Fruit fly (Drosophila melanogaster) whole organism, embryonic: ENCODE results near the gene Gad1.

Experiments used
- ATbp ChIP-seq: fragments of 200-800 bp; sonication (Bioruptor generic); optimal IDR thresholded peaks from 2 replicates; lab custom pipeline; 2017; ENCODE audit warnings: missing biosample characterization, mild to moderate bottlenecking, missing genetic modification characterization, missing genetic modification reagents
- CG10209 ChIP-seq: fragments of 200-800 bp; sonication (Bioruptor generic); optimal IDR thresholded peaks from 3 replicates; lab custom pipeline; 2017; ENCODE audit warnings: missing biosample characterization, mild to moderate bottlenecking, missing genetic modification characterization, missing genetic modification reagents
- CG10366 ChIP-seq: fragments of 200-800 bp; sonication (Bioruptor generic); IDR thresholded peaks from 2 replicates; pipeline ENCODE4 v1.3.6; 2022; ENCODE audit warnings: missing biosample characterization, missing genetic modification characterization
- CG11456 ChIP-seq: fragments of 200-800 bp; sonication (Bioruptor generic); IDR thresholded peaks from 3 replicates; pipeline ENCODE4 v1.3.6; 2022; ENCODE audit warnings: missing biosample characterization, missing genetic modification characterization
- CG11723 ChIP-seq: fragments of 200-800 bp; sonication (Bioruptor generic); optimal IDR thresholded peaks from 2 replicates; lab custom pipeline; 2017; ENCODE audit warnings: missing biosample characterization, mild to moderate bottlenecking, missing genetic modification characterization
- CG12071 ChIP-seq: fragments of 200-800 bp; sonication (Bioruptor generic); optimal IDR thresholded peaks from 3 replicates; lab custom pipeline; 2018; ENCODE audit warnings: missing biosample characterization, mild to moderate bottlenecking, missing genetic modification characterization
- CG13775 ChIP-seq: fragments of 200-800 bp; sonication (Bioruptor generic); optimal IDR thresholded peaks from 3 replicates; lab custom pipeline; 2017; ENCODE audit warnings: missing biosample characterization, mild to moderate bottlenecking, missing genetic modification characterization
- CG14014 ChIP-seq: fragments of 200-800 bp; sonication (Bioruptor generic); IDR thresholded peaks from 2 replicates; pipeline ENCODE4 v1.3.6; 2022; ENCODE audit warnings: missing biosample characterization, missing genetic modification characterization
- CG15073 ChIP-seq: fragments of 200-800 bp; sonication (Bioruptor generic); optimal IDR thresholded peaks from 2 replicates; lab custom pipeline; 2016; ENCODE audit warnings: missing biosample characterization, missing genetic modification characterization
- CG15514 ChIP-seq: fragments of 200-800 bp; sonication (Bioruptor generic); optimal IDR thresholded peaks from 3 replicates; lab custom pipeline; 2017; ENCODE audit warnings: missing biosample characterization, missing genetic modification characterization, mild to moderate bottlenecking, moderate library complexity, missing genetic modification reagents
- CG17829 ChIP-seq: fragments of 200-800 bp; optimal IDR thresholded peaks from 2 replicates; lab custom pipeline; 2019; ENCODE audit warnings: missing biosample characterization, mild to moderate bottlenecking, missing genetic modification characterization, moderate library complexity
- CG18262 ChIP-seq: fragments of 200-800 bp; optimal IDR thresholded peaks from 3 replicates; lab custom pipeline; 2019; ENCODE audit warnings: missing biosample characterization, mild to moderate bottlenecking, missing genetic modification characterization, moderate library complexity
- CG1832 ChIP-seq: fragments of 200-800 bp; sonication (Bioruptor generic); optimal IDR thresholded peaks from 2 replicates; lab custom pipeline; 2017; ENCODE audit warnings: missing biosample characterization, mild to moderate bottlenecking, missing genetic modification characterization, inconsistent platforms
- CG18619 ChIP-seq: fragments of 200-800 bp; sonication (Bioruptor generic); optimal IDR thresholded peaks from 3 replicates; lab custom pipeline; 2017; ENCODE audit warnings: missing biosample characterization, mild to moderate bottlenecking, missing genetic modification characterization
- CG31365 ChIP-seq: fragments of 200-800 bp; sonication (Bioruptor generic); optimal IDR thresholded peaks from 2 replicates; lab custom pipeline; 2018; ENCODE audit warnings: missing biosample characterization, mild to moderate bottlenecking, missing genetic modification characterization
- CG7357 ChIP-seq: fragments of 200-800 bp; sonication (Bioruptor generic); IDR thresholded peaks from 3 replicates; pipeline ENCODE4 v1.3.6; 2022; ENCODE audit warnings: missing biosample characterization, missing genetic modification characterization
- CG7556 ChIP-seq: fragments of 200-800 bp; sonication (Bioruptor generic); optimal IDR thresholded peaks from 2 replicates; lab custom pipeline; 2017; ENCODE audit warnings: missing biosample characterization, mild to moderate bottlenecking, missing genetic modification characterization
- CG7839 ChIP-seq: fragments of 200-800 bp; sonication (Bioruptor generic); optimal IDR thresholded peaks from 3 replicates; lab custom pipeline; 2018; ENCODE audit warnings: missing biosample characterization, mild to moderate bottlenecking, missing genetic modification characterization, moderate library complexity
- CG7928 ChIP-seq: fragments of 200-800 bp; sonication (Bioruptor generic); optimal IDR thresholded peaks from 2 replicates; lab custom pipeline; 2017; ENCODE audit warnings: missing biosample characterization, mild to moderate bottlenecking, missing genetic modification characterization
- CG9437 ChIP-seq: fragments of 200-800 bp; sonication (Bioruptor generic); optimal IDR thresholded peaks from 2 replicates; lab custom pipeline; 2018; ENCODE audit warnings: missing biosample characterization, mild to moderate bottlenecking, missing genetic modification characterization
- CG9817 ChIP-seq: fragments of 200-800 bp; sonication (Bioruptor generic); optimal IDR thresholded peaks from 2 replicates; lab custom pipeline; 2018; ENCODE audit warnings: missing biosample characterization, mild to moderate bottlenecking, missing genetic modification characterization, moderate library complexity
- Dip3 ChIP-seq: fragments of 200-800 bp; sonication (Bioruptor generic); optimal IDR thresholded peaks from 3 replicates; lab custom pipeline; 2016; ENCODE audit warnings: missing biosample characterization, missing genetic modification characterization
- E2f2 ChIP-seq: fragments of 200-800 bp; sonication (Bioruptor generic); IDR thresholded peaks from 2 replicates; pipeline ENCODE4 v1.3.6; 2022; ENCODE audit warnings: missing biosample characterization, missing genetic modification characterization
- Elba2 ChIP-seq: fragments of 200-800 bp; sonication (Bioruptor generic); optimal IDR thresholded peaks from 3 replicates; lab custom pipeline; 2016; ENCODE audit warnings: missing biosample characterization, missing genetic modification characterization
- Fer2 ChIP-seq: fragments of 200-800 bp; sonication (Bioruptor generic); optimal IDR thresholded peaks from 2 replicates; lab custom pipeline; 2018; ENCODE audit warnings: missing biosample characterization, mild to moderate bottlenecking, missing genetic modification characterization, moderate library complexity
- Hmx ChIP-seq: fragments of 200-800 bp; sonication (Bioruptor generic); optimal IDR thresholded peaks from 2 replicates; lab custom pipeline; 2016; ENCODE audit warnings: missing biosample characterization, missing genetic modification characterization
- Hr51 ChIP-seq, 2 experiments: fragments of 200-800 bp; sonication (Bioruptor generic); optimal IDR thresholded peaks; 2 replicates in 1 of 2; 3 replicates in 1 of 2; lab custom pipeline; 2016 to 2018; ENCODE audit warnings: missing biosample characterization in 2 of 2, missing genetic modification characterization in 2 of 2, mild to moderate bottlenecking in 1 of 2, moderate library complexity in 1 of 2
- Hsf ChIP-seq: fragments of 200-800 bp; sonication (Bioruptor generic); optimal IDR thresholded peaks from 3 replicates; lab custom pipeline; 2016; ENCODE audit warnings: missing biosample characterization, missing genetic modification characterization
- Kr ChIP-seq: fragments of 200-800 bp; sonication (Bioruptor generic); optimal IDR thresholded peaks from 2 replicates; lab custom pipeline; 2017; ENCODE audit warnings: missing biosample characterization, mild to moderate bottlenecking, missing genetic modification characterization
- Nf-YB ChIP-seq: fragments of 200-800 bp; sonication (Bioruptor generic); optimal IDR thresholded peaks from 3 replicates; lab custom pipeline; 2019; ENCODE audit warnings: missing biosample characterization, mild to moderate bottlenecking, missing genetic modification characterization, moderate library complexity
- aop ChIP-seq: fragments of 200-800 bp; sonication (Bioruptor generic); IDR thresholded peaks from 2 replicates; pipeline ENCODE4 v1.3.6; 2022; ENCODE audit warnings: missing biosample characterization, missing genetic modification characterization
- ase ChIP-seq: fragments of 200-800 bp; sonication (Bioruptor generic); IDR thresholded peaks from 3 replicates; pipeline ENCODE4 v1.3.6; 2022; ENCODE audit warnings: missing biosample characterization, missing genetic modification characterization
- bcd ChIP-seq: fragments of 200-800 bp; sonication (Bioruptor generic); optimal IDR thresholded peaks from 2 replicates; lab custom pipeline; 2017; ENCODE audit warnings: missing biosample characterization, mild to moderate bottlenecking, missing genetic modification characterization
- cas ChIP-seq: fragments of 200-800 bp; sonication (Bioruptor generic); IDR thresholded peaks from 2 replicates; pipeline ENCODE4 v1.3.6; 2022; ENCODE audit warnings: missing biosample characterization, missing genetic modification characterization
- chinmo ChIP-seq: fragments of 200-800 bp; sonication (Bioruptor generic); IDR thresholded peaks from 4 replicates; pipeline ENCODE4 v1.3.6; 2022; ENCODE audit warnings: missing biosample characterization, missing genetic modification characterization; ENCODE audit not compliant: partially characterized antibody
- ci ChIP-seq: fragments of 200-800 bp; sonication (Bioruptor generic); IDR thresholded peaks from 3 replicates; pipeline ENCODE4 v1.3.6; 2022; ENCODE audit warnings: missing biosample characterization, missing genetic modification characterization
- croc ChIP-seq: fragments of 200-800 bp; sonication (Bioruptor generic); conservative IDR thresholded peaks from 3 replicates; pipeline ENCODE4 v1.3.6; 2022; ENCODE audit warnings: missing biosample characterization, missing genetic modification characterization
- cwo ChIP-seq: fragments of 200-800 bp; sonication (Bioruptor generic); optimal IDR thresholded peaks from 3 replicates; lab custom pipeline; 2017; ENCODE audit warnings: missing biosample characterization, missing genetic modification characterization, mild to moderate bottlenecking, moderate library complexity, missing genetic modification reagents
- dysf ChIP-seq: fragments of 200-800 bp; sonication (Bioruptor generic); IDR thresholded peaks from 3 replicates; pipeline ENCODE4 v1.3.6; 2022; ENCODE audit warnings: missing biosample characterization, missing genetic modification characterization
- ftz-f1 ChIP-seq: fragments of 200-800 bp; sonication (Bioruptor generic); optimal IDR thresholded peaks from 2 replicates; lab custom pipeline; 2016; ENCODE audit warnings: missing biosample characterization, missing genetic modification characterization
- h ChIP-seq: fragments of >200 bp; optimal IDR thresholded peaks from 2 replicates; lab custom pipeline; 2017
- ham ChIP-seq: fragments of 200-800 bp; sonication (Bioruptor generic); IDR thresholded peaks from 2 replicates; pipeline ENCODE4 v1.3.6; 2022; ENCODE audit warnings: missing biosample characterization, missing genetic modification characterization
- kni ChIP-seq: fragments of 200-800 bp; sonication (Bioruptor generic); optimal IDR thresholded peaks from 3 replicates; lab custom pipeline; 2017; ENCODE audit warnings: mild to moderate bottlenecking, missing biosample characterization, missing genetic modification reagents, missing genetic modification characterization
- lbe ChIP-seq: fragments of 200-800 bp; sonication (Bioruptor generic); optimal IDR thresholded peaks from 2 replicates; lab custom pipeline; 2016; ENCODE audit warnings: missing biosample characterization, mild to moderate bottlenecking, missing genetic modification characterization
- mirr ChIP-seq: fragments of 200-800 bp; sonication (Bioruptor generic); optimal IDR thresholded peaks from 3 replicates; lab custom pipeline; 2018; ENCODE audit warnings: missing biosample characterization, mild to moderate bottlenecking, missing genetic modification characterization
- pum ChIP-seq: fragments of 200-800 bp; sonication (Bioruptor generic); optimal IDR thresholded peaks from 2 replicates; lab custom pipeline; 2016; ENCODE audit warnings: missing biosample characterization, missing genetic modification characterization
- schlank ChIP-seq: fragments of 200-800 bp; sonication (Bioruptor generic); optimal IDR thresholded peaks from 2 replicates; lab custom pipeline; 2018; ENCODE audit warnings: missing biosample characterization, mild to moderate bottlenecking, missing genetic modification characterization
- sens ChIP-seq: fragments of 200-800 bp; sonication (Bioruptor generic); peaks from one replicate; lab custom pipeline; 2016; ENCODE audit warnings: missing biosample characterization, missing genetic modification characterization
- tio ChIP-seq: fragments of 200-800 bp; sonication (Bioruptor generic); optimal IDR thresholded peaks from 2 replicates; lab custom pipeline; 2017; ENCODE audit warnings: missing biosample characterization, missing genetic modification characterization, inconsistent platforms
- zen ChIP-seq: fragments of 200-800 bp; sonication (Bioruptor generic); optimal IDR thresholded peaks from 3 replicates; lab custom pipeline; 2018; ENCODE audit warnings: missing biosample characterization, mild to moderate bottlenecking, missing genetic modification characterization, moderate library complexity

Gad1 gene

DNA sequence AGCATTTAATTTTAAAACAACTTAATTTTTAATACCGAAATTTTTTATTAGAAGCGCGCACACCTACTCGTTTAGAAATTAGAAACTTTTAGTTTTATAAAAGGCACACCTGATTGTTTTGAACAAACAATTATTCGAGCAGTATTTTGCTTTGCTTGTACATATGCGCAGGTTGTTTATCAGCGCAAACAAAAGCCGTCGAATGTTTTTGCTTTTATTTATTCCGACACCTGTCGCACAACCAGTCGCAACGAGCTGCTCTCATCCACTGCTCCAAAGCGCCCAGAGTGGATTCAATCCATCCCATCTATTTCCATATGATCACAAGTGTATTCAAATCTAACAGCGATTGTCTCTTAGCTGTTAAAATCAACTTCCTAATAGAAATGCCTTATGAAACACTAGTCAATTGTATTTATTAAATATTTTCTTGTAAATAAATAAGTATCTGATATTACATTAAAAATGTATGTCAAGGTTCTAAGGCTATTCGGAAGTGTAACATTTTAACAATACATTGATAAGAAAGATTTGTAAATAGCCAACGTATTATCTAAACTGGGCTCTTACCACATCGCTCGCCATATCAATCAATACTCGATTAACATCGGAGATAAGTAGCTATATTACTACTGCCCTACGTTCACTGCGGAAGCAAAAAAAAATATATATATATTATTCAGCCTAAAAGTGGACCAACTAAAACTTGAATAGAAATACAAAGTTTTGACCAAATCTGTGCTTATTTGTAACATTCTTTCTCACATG, 62.6 kb downstream of the Gad1 start, which contains the start of gene CG11594 (continued):
- TF ChIP-seq ATbp (GFP tag; lab: Kevin White, UChicago) (peak; percentile 41), zen (tag; lab: Kevin White, UChicago) (no peak), Fer2 (peak; percentile 9), CG15514 (GFP tag; lab: Kevin White, UChicago) (peak; percentile 65), ci (GFP tag; lab: Robert Waterston, UW) (peak; percentile 9; the same call in 1 of the 3 replicates), chinmo (GFP tag; lab: Robert Waterston, UW) (0 out of 4 replicates have a peak, but pooled peaks have one; percentile 57), ftz-f1 (GFP tag; lab: Kevin White, UChicago) (no peak), croc (GFP tag; lab: Robert Waterston, UW) (no peak), CG18619 (GFP tag; lab: Kevin White, UChicago) (peak; percentile 37), ham (GFP tag; lab: Robert Waterston, UW) (no peak), CG31365 (tag; lab: Kevin White, UChicago) (no peak), Hr51 (GFP tag; optimal IDR thresholded peaks at IDR 0.05; lab: Kevin White, UChicago) (no peak), CG1832 (GFP tag; lab: Kevin White, UChicago) (no peak), cas (GFP tag; lab: Robert Waterston, UW) (no peak), CG13775 (GFP tag; lab: Kevin White, UChicago) (no peak), lbe (GFP tag; lab: Kevin White, UChicago) (no peak), cwo (peak; percentile 3), Kr (no peak), Hsf (GFP tag; lab: Kevin White, UChicago) (peak; percentile 2), CG7556 (GFP tag; lab: Kevin White, UChicago) (peak; percentile 12), schlank (peak; percentile 44), CG11456 (GFP tag; lab: Robert Waterston, UW) (no peak), CG10209 (GFP tag; lab: Kevin White, UChicago) (peak; percentile 42), aop (GFP tag; lab: Robert Waterston, UW) (no peak), ase (GFP tag; lab: Robert Waterston, UW) (no peak), sens (GFP tag; lab: Kevin White, UChicago) (peak; percentile 62), CG10366 (GFP tag; lab: Robert Waterston, UW) (peak; percentile 15; the same call in 1 of the 2 replicates), CG14014 (GFP tag; lab: Robert Waterston, UW) (peak; percentile 67; the same call in 1 of the 2 replicates), CG12071 (GFP tag; lab: Kevin White, UChicago) (peak; percentile 54), CG9817 (tag; lab: Kevin White, UChicago) (peak; percentile 48), mirr (GFP tag; lab: Kevin White, UChicago) (peak; percentile 22), kni (GFP tag; lab: Kevin White, UChicago) (no peak), CG7357 (GFP tag; lab: Robert Waterston, UW) (no peak), h (no peak), CG15073 (GFP tag; lab: Kevin White, UChicago) (no peak), Dip3 (GFP tag; lab: Kevin White, UChicago) (no peak), Elba2 (GFP tag; lab: Kevin White, UChicago) (no peak), E2f2 (GFP tag; lab: Robert Waterston, UW) (no peak), CG9437 (GFP tag; lab: Kevin White, UChicago) (no peak), CG7928 (no peak), CG17829 (no peak), dysf (GFP tag; lab: Robert Waterston, UW) (peak; percentile 29; the same call in 1 of the 3 replicates), CG11723 (GFP tag; lab: Kevin White, UChicago) (peak; percentile 4), bcd (GFP tag; lab: Kevin White, UChicago) (peak; percentile 21), Nf-YB (no peak), Hmx (GFP tag; lab: Kevin White, UChicago) (no peak), tio (GFP tag; lab: Kevin White, UChicago) (no peak), CG7839 (tag; lab: Kevin White, UChicago) (no peak), pum (no peak), CG18262 (tag; lab: Kevin White, UChicago) (no peak)
